Worm (Caenorhabditis elegans) whole organism, mixed stage, embryonic: ENCODE results near the gene Y52E8A.3.

ENCODE experiments used
- blmp-1 ChIP-seq: fragments of 150-350 bp; optimal IDR thresholded peaks from 2 replicates; lab custom pipeline; 2014; ENCODE audit warnings: missing biosample characterization, missing genetic modification characterization
- elt-3 ChIP-seq: fragments of 150-350 bp; optimal IDR thresholded peaks from 2 replicates; lab custom pipeline; 2014; ENCODE audit warnings: missing biosample characterization, missing genetic modification characterization
- nhr-28 ChIP-seq: fragments of 150-350 bp; optimal IDR thresholded peaks from 2 replicates; lab custom pipeline; 2014; ENCODE audit warnings: missing biosample characterization, missing genetic modification characterization

- TF ChIP-seq elt-3 (tag; lab: Kevin White, UChicago) (no peak), nhr-28 (tag; lab: Kevin White, UChicago) (no peak), blmp-1 (tag; lab: Kevin White, UChicago) (no peak)
Measured at ce11 chrII:4321766-4322165, 15.0 kb upstream of the Y52E8A.3 start, which contains the start of gene Y52E8A.1.
